Fruit fly (Drosophila melanogaster) whole organism, embryonic: Measurements from ENCODE around the gene CG17343.

ENCODE experiments used
- BEAF-32 ChIP-seq: fragments of 200-800 bp; sonication (Bioruptor generic); optimal IDR thresholded peaks from 3 replicates; lab custom pipeline; 2017; ENCODE audit warnings: missing biosample characterization, missing genetic modification characterization, mild to moderate bottlenecking, moderate library complexity, missing genetic modification reagents
- Blimp-1 ChIP-seq: fragments of 200-800 bp; sonication (Bioruptor generic); optimal IDR thresholded peaks from 3 replicates; lab custom pipeline; 2018; ENCODE audit warnings: missing biosample characterization, missing genetic modification characterization, mild to moderate bottlenecking, moderate library complexity, missing genetic modification reagents
- CG10321 ChIP-seq: fragments of 200-800 bp; sonication (Bioruptor generic); IDR thresholded peaks from 2 replicates; pipeline ENCODE4 v1.3.6; 2022; ENCODE audit warnings: missing biosample characterization, missing genetic modification characterization
- CG11695 ChIP-seq: fragments of 200-800 bp; sonication (Bioruptor generic); IDR thresholded peaks from 3 replicates; pipeline ENCODE4 v1.3.6; 2022; ENCODE audit warnings: missing biosample characterization, missing genetic modification characterization
- CG12391 ChIP-seq: fragments of 200-800 bp; sonication (Bioruptor generic); optimal IDR thresholded peaks from 3 replicates; lab custom pipeline; 2018; ENCODE audit warnings: missing biosample characterization, mild to moderate bottlenecking, missing genetic modification characterization, moderate library complexity
- CG12942 ChIP-seq: fragments of 200-800 bp; sonication (Bioruptor generic); optimal IDR thresholded peaks from 3 replicates; lab custom pipeline; 2016; ENCODE audit warnings: missing biosample characterization, missing genetic modification characterization
- CG13894 ChIP-seq: fragments of 200-800 bp; sonication (Bioruptor generic); optimal IDR thresholded peaks from 3 replicates; lab custom pipeline; 2018; ENCODE audit warnings: missing biosample characterization, mild to moderate bottlenecking, missing genetic modification characterization, moderate library complexity
- CG15073 ChIP-seq: fragments of 200-800 bp; sonication (Bioruptor generic); optimal IDR thresholded peaks from 2 replicates; lab custom pipeline; 2016; ENCODE audit warnings: missing biosample characterization, missing genetic modification characterization
- CG17568 ChIP-seq: fragments of 200-800 bp; sonication (Bioruptor generic); optimal IDR thresholded peaks from 2 replicates; lab custom pipeline; 2018; ENCODE audit warnings: missing biosample characterization, mild to moderate bottlenecking, missing genetic modification characterization, moderate library complexity
- CG17829 ChIP-seq: fragments of 200-800 bp; optimal IDR thresholded peaks from 2 replicates; lab custom pipeline; 2019; ENCODE audit warnings: missing biosample characterization, mild to moderate bottlenecking, missing genetic modification characterization, moderate library complexity
- CG31224 ChIP-seq: fragments of 200-800 bp; sonication (Bioruptor generic); IDR thresholded peaks from 2 replicates; pipeline ENCODE4 v1.3.6; 2022; ENCODE audit warnings: missing biosample characterization, missing genetic modification characterization
- CG31365 ChIP-seq: fragments of 200-800 bp; sonication (Bioruptor generic); optimal IDR thresholded peaks from 2 replicates; lab custom pipeline; 2018; ENCODE audit warnings: missing biosample characterization, mild to moderate bottlenecking, missing genetic modification characterization
- CG3995 ChIP-seq: fragments of 200-800 bp; sonication (Bioruptor generic); optimal IDR thresholded peaks from 3 replicates; lab custom pipeline; 2016; ENCODE audit warnings: missing biosample characterization, missing genetic modification characterization
- CG5180 ChIP-seq: fragments of 200-800 bp; sonication (Bioruptor generic); optimal IDR thresholded peaks from 3 replicates; lab custom pipeline; 2017; ENCODE audit warnings: missing biosample characterization, missing genetic modification characterization, mild to moderate bottlenecking, moderate library complexity, missing genetic modification reagents
- CG6689 ChIP-seq: fragments of 200-800 bp; sonication (Bioruptor generic); IDR thresholded peaks from 2 replicates; pipeline ENCODE4 v1.3.6; 2022; ENCODE audit warnings: missing biosample characterization, missing genetic modification characterization
- CG7271 ChIP-seq: fragments of 200-800 bp; sonication (Bioruptor generic); optimal IDR thresholded peaks from 2 replicates; lab custom pipeline; 2018; ENCODE audit warnings: missing biosample characterization, mild to moderate bottlenecking, missing genetic modification characterization, moderate library complexity
- CG7372 ChIP-seq: fragments of 200-800 bp; sonication (Bioruptor generic); IDR thresholded peaks from 2 replicates; pipeline ENCODE4 v1.3.6; 2022; ENCODE audit warnings: missing biosample characterization, missing genetic modification characterization
- CG8089 ChIP-seq: fragments of 200-800 bp; sonication (Bioruptor generic); optimal IDR thresholded peaks from 3 replicates; lab custom pipeline; 2016; ENCODE audit warnings: missing biosample characterization, missing genetic modification characterization
- CG8388 ChIP-seq: fragments of 200-800 bp; sonication (Bioruptor generic); optimal IDR thresholded peaks from 2 replicates; lab custom pipeline; 2019; ENCODE audit warnings: missing biosample characterization, mild to moderate bottlenecking, missing genetic modification characterization, moderate library complexity
- CG9609 ChIP-seq: fragments of 200-800 bp; sonication (Bioruptor generic); optimal IDR thresholded peaks from 3 replicates; lab custom pipeline; 2016; ENCODE audit warnings: missing biosample characterization, missing genetic modification characterization
- Dfd ChIP-seq, 2 experiments: fragments of >200 bp; optimal IDR thresholded peaks; 2 replicates each; lab custom pipeline; 2017; ENCODE audit warnings: missing biosample characterization in 2 of 2, missing genetic modification characterization in 2 of 2
- Dll ChIP-seq: fragments of 200-800 bp; sonication (Bioruptor generic); IDR thresholded peaks from 4 replicates; pipeline ENCODE4 v1.3.6; 2022; ENCODE audit warnings: missing biosample characterization, missing genetic modification characterization; ENCODE audit not compliant: partially characterized antibody
- Elba2 ChIP-seq: fragments of 200-800 bp; sonication (Bioruptor generic); optimal IDR thresholded peaks from 3 replicates; lab custom pipeline; 2016; ENCODE audit warnings: missing biosample characterization, missing genetic modification characterization
- Med ChIP-seq: fragments of 200-800 bp; sonication (Bioruptor generic); peaks from one replicate; lab custom pipeline; 2016; ENCODE audit warnings: missing biosample characterization, missing genetic modification characterization, mild to moderate bottlenecking, inconsistent platforms, moderate library complexity
- Myb ChIP-seq: fragments of 200-800 bp; sonication (Bioruptor generic); optimal IDR thresholded peaks from 2 replicates; lab custom pipeline; 2016; ENCODE audit warnings: missing biosample characterization, missing genetic modification characterization
- Nf-YB ChIP-seq: fragments of 200-800 bp; sonication (Bioruptor generic); optimal IDR thresholded peaks from 3 replicates; lab custom pipeline; 2019; ENCODE audit warnings: missing biosample characterization, mild to moderate bottlenecking, missing genetic modification characterization, moderate library complexity
- YL-1 ChIP-seq: fragments of 200-800 bp; sonication (Bioruptor generic); optimal IDR thresholded peaks from 3 replicates; lab custom pipeline; 2017; ENCODE audit warnings: missing biosample characterization, mild to moderate bottlenecking, missing genetic modification characterization
- abd-A ChIP-seq: fragments of 200-800 bp; sonication (Bioruptor generic); optimal IDR thresholded peaks from 3 replicates; lab custom pipeline; 2019; ENCODE audit warnings: missing biosample characterization, mild to moderate bottlenecking, missing genetic modification characterization, moderate library complexity
- ara ChIP-seq: fragments of 200-800 bp; sonication (Bioruptor generic); IDR thresholded peaks from 2 replicates; pipeline ENCODE4 v1.3.6; 2022; ENCODE audit warnings: missing biosample characterization, missing genetic modification characterization
- ato ChIP-seq: fragments of 200-800 bp; sonication (Bioruptor generic); IDR thresholded peaks from 2 replicates; pipeline ENCODE4 v1.3.6; 2022; ENCODE audit warnings: missing biosample characterization, missing genetic modification characterization; ENCODE audit not compliant: partially characterized antibody
- bab2 ChIP-seq: fragments of 200-800 bp; sonication (Bioruptor generic); optimal IDR thresholded peaks from 2 replicates; lab custom pipeline; 2016; ENCODE audit warnings: missing biosample characterization, missing genetic modification characterization
- bowl ChIP-seq: fragments of 200-800 bp; sonication (Bioruptor generic); IDR thresholded peaks from 2 replicates; pipeline ENCODE4 v1.3.6; 2022; ENCODE audit warnings: missing biosample characterization, missing genetic modification characterization
- cwo ChIP-seq: fragments of 200-800 bp; sonication (Bioruptor generic); optimal IDR thresholded peaks from 3 replicates; lab custom pipeline; 2017; ENCODE audit warnings: missing biosample characterization, missing genetic modification characterization, mild to moderate bottlenecking, moderate library complexity, missing genetic modification reagents
- da ChIP-seq: fragments of 200-800 bp; sonication (Bioruptor generic); optimal IDR thresholded peaks from 2 replicates; lab custom pipeline; 2016; ENCODE audit warnings: missing biosample characterization, missing genetic modification characterization
- en ChIP-seq: fragments of 200-800 bp; sonication (Bioruptor generic); optimal IDR thresholded peaks from 2 replicates; lab custom pipeline; 2016; ENCODE audit warnings: missing biosample characterization, missing genetic modification characterization
- gfzf ChIP-seq: fragments of 200-800 bp; sonication (Bioruptor generic); optimal IDR thresholded peaks from 2 replicates; lab custom pipeline; 2016; ENCODE audit warnings: missing biosample characterization, mild to moderate bottlenecking, missing genetic modification characterization, moderate library complexity
- gro ChIP-seq: fragments of 200-800 bp; sonication (Bioruptor generic); optimal IDR thresholded peaks from 2 replicates; lab custom pipeline; 2016; ENCODE audit warnings: missing biosample characterization, missing genetic modification characterization
- h ChIP-seq: fragments of >200 bp; optimal IDR thresholded peaks from 2 replicates; lab custom pipeline; 2017
- inv ChIP-seq: fragments of 200-800 bp; sonication (Bioruptor generic); IDR thresholded peaks from 2 replicates; pipeline ENCODE4 v1.3.6; 2022; ENCODE audit warnings: missing biosample characterization, missing genetic modification characterization; ENCODE audit not compliant: partially characterized antibody
- kay ChIP-seq: fragments of 200-800 bp; sonication (Bioruptor generic); optimal IDR thresholded peaks from 2 replicates; lab custom pipeline; 2016; ENCODE audit warnings: missing biosample characterization, missing genetic modification characterization
- lab ChIP-seq: fragments of 200-800 bp; sonication (Bioruptor generic); optimal IDR thresholded peaks from 3 replicates; lab custom pipeline; 2017; ENCODE audit warnings: missing biosample characterization, missing genetic modification characterization, mild to moderate bottlenecking, moderate library complexity, missing genetic modification reagents
- lilli ChIP-seq: fragments of 200-800 bp; sonication (Bioruptor generic); optimal IDR thresholded peaks from 3 replicates; lab custom pipeline; 2016; ENCODE audit warnings: missing biosample characterization, missing genetic modification characterization
- pan ChIP-seq, 4 experiments: fragments of >200 bp in 3 of 4; fragments of 200-800 bp in 1 of 4; sonication (Bioruptor generic) in 1 of 4; optimal IDR thresholded peaks in 3 of 4; IDR thresholded peaks in 1 of 4; 2 replicates each; pipeline versions ENCODE4 v1.3.6 to Lab custom; 2017 to 2022; ENCODE audit warnings: missing biosample characterization in 2 of 4, missing genetic modification characterization in 2 of 4, mixed read lengths in 1 of 4
- pzg ChIP-seq: fragments of 200-800 bp; sonication (Bioruptor generic); optimal IDR thresholded peaks from 3 replicates; lab custom pipeline; 2018; ENCODE audit warnings: missing biosample characterization, mild to moderate bottlenecking, missing genetic modification characterization, moderate library complexity
- sd ChIP-seq: fragments of 200-800 bp; sonication (Bioruptor generic); optimal IDR thresholded peaks from 3 replicates; lab custom pipeline; 2018; ENCODE audit warnings: missing biosample characterization, mild to moderate bottlenecking, missing genetic modification characterization, moderate library complexity
- sim ChIP-seq: fragments of 200-800 bp; sonication (Bioruptor generic); IDR thresholded peaks from 2 replicates; pipeline ENCODE4 v1.3.6; 2022; ENCODE audit warnings: missing biosample characterization, missing genetic modification characterization
- sna ChIP-seq: fragments of 200-800 bp; sonication (Bioruptor generic); IDR thresholded peaks from 2 replicates; pipeline ENCODE4 v1.3.6; 2022; ENCODE audit warnings: missing biosample characterization, missing genetic modification characterization; ENCODE audit not compliant: partially characterized antibody
- stwl ChIP-seq: fragments of 200-800 bp; sonication (Bioruptor generic); optimal IDR thresholded peaks from 3 replicates; lab custom pipeline; 2018; ENCODE audit warnings: missing biosample characterization, mild to moderate bottlenecking, missing genetic modification characterization, moderate library complexity
- tx ChIP-seq: fragments of 200-800 bp; sonication (Bioruptor generic); optimal IDR thresholded peaks from 2 replicates; lab custom pipeline; 2016; ENCODE audit warnings: missing biosample characterization, missing genetic modification characterization

Gene CG17343

dm6 chr2L:19058916-19059315 lies 5.8 kb upstream of the CG17343 start, which contains the start of gene Phlpp (continued):
- peak; percentile 18 for TF ChIP-seq Elba2 (GFP tag; lab: Kevin White, UChicago)
- no peak for TF ChIP-seq pan (optimal IDR thresholded peaks at IDR 0.05; lab: Kevin White, UChicago)
- TF ChIP-seq pan (GFP tag; optimal IDR thresholded peaks at IDR 0.05 in 1 of 2, IDR thresholded peaks at IDR 0.05 in 1 of 2): peak in 1 of 2 experiments; percentile 58
- TF ChIP-seq CG8388 (GFP tag; lab: Kevin White, UChicago): peak; percentile 60
- TF ChIP-seq cwo: peak; percentile 27
- TF ChIP-seq abd-A (tag; lab: Kevin White, UChicago): no peak
- TF ChIP-seq bowl: no peak
- TF ChIP-seq gro (GFP tag; lab: Kevin White, UChicago): no peak
- TF ChIP-seq CG17568 (GFP tag; lab: Kevin White, UChicago): no peak
- TF ChIP-seq Dfd (GFP tag; optimal IDR thresholded peaks at IDR 0.05; lab: Kevin White, UChicago): no peak
- no peak for TF ChIP-seq sd
- TF ChIP-seq CG7372 (GFP tag; lab: Robert Waterston, UW): peak; percentile 49
- peak; percentile 75; the same call in 1 of the 2 replicates for TF ChIP-seq ara (GFP tag; lab: Robert Waterston, UW)
- no peak for TF ChIP-seq CG3995 (GFP tag; lab: Kevin White, UChicago)
- no peak for TF ChIP-seq YL-1 (GFP tag; lab: Kevin White, UChicago)
- TF ChIP-seq CG12942 (GFP tag; lab: Kevin White, UChicago): no peak
- TF ChIP-seq Blimp-1 (GFP tag; lab: Kevin White, UChicago): no peak
- TF ChIP-seq BEAF-32: no peak
- TF ChIP-seq sim (GFP tag; lab: Robert Waterston, UW): no peak
- TF ChIP-seq CG13894 (tag; lab: Kevin White, UChicago): no peak
- TF ChIP-seq tx (GFP tag; lab: Kevin White, UChicago): no peak
- TF ChIP-seq lab: no peak
- TF ChIP-seq, all 482 proteins: peak for 161

dm6 chr2L:19063090-19063692 lies 1.5 kb upstream of the CG17343 start, which contains the start of gene Dus4:
Gene Dus4, plus strand, starts transcription at chr2L:19063295.
- no peak for TF ChIP-seq CG15073 (GFP tag; lab: Kevin White, UChicago)
- TF ChIP-seq CG31365 (tag; lab: Kevin White, UChicago): no peak
- TF ChIP-seq sna (GFP tag; lab: Robert Waterston, UW): peak; percentile 84
- peak; percentile 54 for TF ChIP-seq stwl (tag; lab: Kevin White, UChicago)
- TF ChIP-seq CG10321: no peak
- no peak for TF ChIP-seq CG6689 (GFP tag; lab: Robert Waterston, UW)
- no peak for TF ChIP-seq CG5180
- TF ChIP-seq inv (GFP tag; lab: Robert Waterston, UW): peak; percentile 65
- TF ChIP-seq CG11695: no peak
- TF ChIP-seq CG31224 (GFP tag; lab: Robert Waterston, UW): no peak
- TF ChIP-seq Nf-YB (GFP tag; lab: Kevin White, UChicago): no peak
- no peak for TF ChIP-seq h
- TF ChIP-seq CG7271 (tag; lab: Kevin White, UChicago): no peak
- TF ChIP-seq CG12391: no peak
- TF ChIP-seq CG17829: no peak
- TF ChIP-seq lilli (GFP tag; lab: Kevin White, UChicago): no peak
- peak; percentile 83 for TF ChIP-seq Dll (GFP tag; lab: Robert Waterston, UW)
- no peak for TF ChIP-seq CG9609
- TF ChIP-seq da: no peak
- TF ChIP-seq Med (GFP tag; lab: Kevin White, UChicago): peak; percentile 9
- TF ChIP-seq en: no peak
- peak; percentile 79 for TF ChIP-seq Myb (GFP tag; lab: Kevin White, UChicago)
- no peak for TF ChIP-seq CG12942 (GFP tag; lab: Kevin White, UChicago)
- no peak for TF ChIP-seq bab2
- no peak for TF ChIP-seq gfzf (GFP tag; lab: Kevin White, UChicago)
- TF ChIP-seq ato (GFP tag; lab: Robert Waterston, UW): peak; percentile 95
- TF ChIP-seq CG8089: no peak
- TF ChIP-seq pzg (GFP tag; lab: Kevin White, UChicago): peak; percentile 28
- TF ChIP-seq kay (GFP tag; lab: Kevin White, UChicago): no peak
